Worm (Caenorhabditis elegans) whole organism, early embryonic: ENCODE results near the gene btb-9.

Experiments used
- B0310.2 ChIP-seq: sonication (generic microtip); optimal IDR thresholded peaks from 2 replicates; lab custom pipeline; 2016; ENCODE audit warnings: mild to moderate bottlenecking, missing genetic modification characterization, missing compliant biosample characterization
- ama-1 ChIP-seq: fragments of 150-350 bp; optimal IDR thresholded peaks from 2 replicates; lab custom pipeline; 2014
- pes-1 ChIP-seq: fragments of 200-800 bp; sonication (Bioruptor generic); IDR thresholded peaks from 2 replicates; pipeline ENCODE4 v1.3.6; 2022; ENCODE audit warnings: missing genetic modification reagents, missing genetic modification characterization, missing compliant biosample characterization
- tbx-11 ChIP-seq: fragments of 200-800 bp; sonication (Bioruptor generic); IDR thresholded peaks from 2 replicates; pipeline ENCODE4 v1.3.6; 2022; ENCODE audit warnings: missing genetic modification characterization, missing compliant biosample characterization

DNA sequence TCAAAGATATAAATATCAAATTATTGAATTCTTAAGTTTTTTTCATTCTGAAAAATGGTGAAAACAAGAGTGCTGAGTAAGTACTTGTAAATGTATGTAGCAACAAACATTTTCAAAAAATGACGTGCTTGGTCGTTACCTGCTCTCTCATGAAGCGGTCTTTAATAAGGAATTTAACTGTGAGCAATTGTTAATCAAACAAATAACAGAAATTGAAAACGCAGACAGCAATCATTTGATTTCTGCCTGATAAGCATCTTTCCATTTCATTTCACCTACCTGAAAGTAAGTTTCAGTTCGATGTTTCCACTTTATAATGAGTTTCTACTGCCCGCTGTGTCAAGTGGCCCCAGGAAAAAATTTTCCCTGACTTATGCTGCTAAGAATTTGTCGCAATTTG is 34.8 kb downstream of the btb-9 start, which contains the start of gene math-28:
- TF ChIP-seq pes-1 (GFP tag; lab: Robert Waterston, UW) (no peak), ama-1 (lab: Kevin White, UChicago) (no peak), tbx-11 (GFP tag; lab: Robert Waterston, UW) (no peak), B0310.2 (tag; lab: Kevin White, UChicago) (no peak)
